Worm (Caenorhabditis elegans): ENCODE data around the gene ZK809.1.

The ZK809.1 gene

DNA sequence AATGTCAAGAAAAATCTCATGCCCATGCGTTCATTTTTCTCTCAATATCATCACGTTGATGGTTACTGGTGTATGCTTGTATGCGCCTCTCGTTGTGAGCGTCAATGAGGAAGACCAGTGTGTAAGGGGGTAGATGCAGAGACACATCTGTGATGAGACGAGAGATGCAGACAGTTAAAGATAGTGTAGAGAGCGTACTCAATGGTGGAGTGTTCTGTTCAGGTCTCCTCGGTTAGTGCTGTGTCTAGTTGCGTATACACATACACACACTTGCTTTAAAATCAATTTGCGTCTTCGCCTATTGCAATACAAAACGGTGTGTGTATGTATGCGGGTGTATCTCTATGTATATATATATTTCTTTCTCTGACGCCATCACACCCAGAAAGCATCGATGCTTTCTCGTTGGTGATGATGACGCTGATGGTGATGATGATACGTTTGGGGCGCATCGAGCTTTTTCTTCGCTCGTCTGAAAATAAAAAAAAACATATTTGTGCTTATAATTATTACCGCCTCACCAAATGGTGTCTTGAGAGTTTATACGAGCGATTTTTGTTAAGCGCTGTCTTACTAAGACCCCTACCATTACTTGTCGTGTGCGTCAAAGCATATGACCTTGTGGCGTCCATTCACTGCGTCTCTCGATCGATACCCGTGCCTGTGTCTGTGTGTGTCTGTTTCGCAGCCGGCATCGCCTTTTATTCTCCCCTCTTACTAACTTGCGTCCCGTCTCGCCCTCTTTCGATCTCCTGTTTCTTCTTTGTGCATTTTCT, 48.3 kb upstream of the ZK809.1 start, which contains the start of gene F40F11.3 (continued):
- TF ChIP-seq nhr-77 (tag; optimal IDR thresholded peaks at IDR 0.05) (peak; percentile 78), grh-1 (GFP tag; IDR thresholded peaks at IDR 0.05) (peak; percentile 46), hpl-2 (GFP tag; optimal IDR thresholded peaks at IDR 0.05) (no peak), swsn-7 (tag; optimal IDR thresholded peaks at IDR 0.05) (peak; percentile 91), fkh-8 (tag; optimal IDR thresholded peaks at IDR 0.05) (peak; percentile 86), lin-14 (GFP tag; optimal IDR thresholded peaks at IDR 0.05) (peak; percentile 97), lir-3 (tag; optimal IDR thresholded peaks at IDR 0.05; ENCODE audit: poor library complexity) (peak; percentile 83), lin-13 (GFP tag; optimal IDR thresholded peaks at IDR 0.05) (peak; percentile 68), alr-1 (tag; optimal IDR thresholded peaks at IDR 0.05; ENCODE audit: borderline replicate concordance) (no peak), unc-98 (GFP tag; IDR thresholded peaks at IDR 0.05) (no peak), ceh-63 (GFP tag; optimal IDR thresholded peaks at IDR 0.05) (no peak), mep-1 (tag; optimal IDR thresholded peaks at IDR 0.05) (peak; percentile 86), jun-1 (tag; optimal IDR thresholded peaks at IDR 0.05) (peak; percentile 90), lin-39 (tag; optimal IDR thresholded peaks at IDR 0.05) (peak; percentile 25), ceh-8 (GFP tag; optimal IDR thresholded peaks at IDR 0.05) (peak; percentile 80), dsc-1 (tag; optimal IDR thresholded peaks at IDR 0.05) (peak; percentile 93), unc-130 (tag; optimal IDR thresholded peaks at IDR 0.05) (peak; percentile 89), hlh-17 (GFP tag; optimal IDR thresholded peaks at IDR 0.05; ENCODE audit: borderline replicate concordance) (no peak), ztf-11 (tag; optimal IDR thresholded peaks at IDR 0.05) (peak in 1 of 2 experiments; percentile 67), nhr-20 (tag; optimal IDR thresholded peaks at IDR 0.05) (peak; percentile 84), sup-37 (GFP tag; optimal IDR thresholded peaks at IDR 0.05) (no peak), dpl-1 (GFP tag; optimal IDR thresholded peaks at IDR 0.05) (peak; percentile 51 to 60 (median 57)), ztf-4 (tag; optimal IDR thresholded peaks at IDR 0.05) (peak; percentile 96), efl-3 (GFP tag; optimal IDR thresholded peaks at IDR 0.05) (no peak), aha-1 (tag; optimal IDR thresholded peaks at IDR 0.05) (no peak), mef-2 (tag; optimal IDR thresholded peaks at IDR 0.05) (peak; percentile 6), ceh-88 (GFP tag; IDR thresholded peaks at IDR 0.05) (peak; percentile 63; the same call in 1 of the 2 replicates), fos-1 (tag; optimal IDR thresholded peaks at IDR 0.05) (peak; percentile 86), snpc-4 (tag; optimal IDR thresholded peaks at IDR 0.05) (peak; percentile 56), aly-2 (tag; optimal IDR thresholded peaks at IDR 0.05) (peak; percentile 56), xbp-1 (tag; optimal IDR thresholded peaks at IDR 0.05) (peak; percentile 74), lsy-2 (tag; optimal IDR thresholded peaks at IDR 0.05) (peak; percentile 84 to 90), pax-3 (tag; optimal IDR thresholded peaks at IDR 0.05) (peak; percentile 73), vab-15 (tag; optimal IDR thresholded peaks at IDR 0.05) (peak; percentile 85), C04F5.9 (tag; optimal IDR thresholded peaks at IDR 0.05) (peak; percentile 61), zip-4 (GFP tag; optimal IDR thresholded peaks at IDR 0.05) (peak; percentile 33), ets-5 (GFP tag; IDR thresholded peaks at IDR 0.05) (no peak), unc-30 (tag; optimal IDR thresholded peaks at IDR 0.05) (no peak), pag-3 (tag; optimal IDR thresholded peaks at IDR 0.05; ENCODE audit: borderline replicate concordance, insufficient read depth) (no peak), lin-35 (GFP tag; optimal IDR thresholded peaks at IDR 0.05) (peak; percentile 77 to 84), unc-86 (tag; optimal IDR thresholded peaks at IDR 0.05) (peak; percentile 67), nhr-237 (tag; optimal IDR thresholded peaks at IDR 0.05) (peak; percentile 85), blmp-1 (tag; optimal IDR thresholded peaks at IDR 0.05) (peak; percentile 62), mdl-1 (tag; optimal IDR thresholded peaks at IDR 0.05) (peak in 1 of 2 experiments; percentile 92), mab-9 (GFP tag; IDR thresholded peaks at IDR 0.05) (0 out of 2 replicates have a peak, but pooled peaks have one; percentile 30), C34B4.2 (tag; optimal IDR thresholded peaks at IDR 0.05) (no peak), pqm-1 (tag; optimal IDR thresholded peaks at IDR 0.05) (peak; percentile 33), fkh-4 (tag; optimal IDR thresholded peaks at IDR 0.05; ENCODE audit: borderline replicate concordance) (peak; percentile 50), snu-23 (GFP tag; optimal IDR thresholded peaks at IDR 0.05) (peak; percentile 96), irx-1 (tag; optimal IDR thresholded peaks at IDR 0.05) (peak; percentile 34)

All from whole organism, L1 larva.